Fruit fly (Drosophila melanogaster): ENCODE measurements around the gene CG31784.

- TF ChIP-seq CG11902 (GFP tag; optimal IDR thresholded peaks at IDR 0.05) (no peak), pdm3 (GFP tag; optimal IDR thresholded peaks at IDR 0.05) (no peak), Hr39 (GFP tag; optimal IDR thresholded peaks at IDR 0.05) (no peak), Lpt (GFP tag; optimal IDR thresholded peaks at IDR 0.05) (no peak), CG3919 (GFP tag; optimal IDR thresholded peaks at IDR 0.05) (no peak), Sox15 (GFP tag; optimal IDR thresholded peaks at IDR 0.05) (no peak), dac (GFP tag; optimal IDR thresholded peaks at IDR 0.05) (no peak), CG6854 (GFP tag; optimal IDR thresholded peaks at IDR 0.05) (no peak), CG31627 (GFP tag; optimal IDR thresholded peaks at IDR 0.05) (no peak), CG9139 (GFP tag; optimal IDR thresholded peaks at IDR 0.05) (no peak), esn (GFP tag; optimal IDR thresholded peaks at IDR 0.05) (no peak)
Observed at dm6 chr2L:17173181-17173580, 47.4 kb upstream of the CG31784 start, which contains the start of gene CG34169.

Data from whole organism, prepupa.